Fruit fly (Drosophila melanogaster) whole organism, wandering third instar larva: ENCODE results near the gene CG11710.

Source experiments
- CrebA ChIP-seq: fragments of 200-800 bp; sonication (Bioruptor generic); optimal IDR thresholded peaks from 2 replicates; lab custom pipeline; 2016; ENCODE audit warnings: missing biosample characterization, mild to moderate bottlenecking, missing genetic modification characterization, borderline replicate concordance
- Mio ChIP-seq: sonication (Bioruptor generic); optimal IDR thresholded peaks from 2 replicates; lab custom pipeline; 2016; ENCODE audit warnings: missing biosample characterization, missing genetic modification characterization
- h ChIP-seq: fragments of 200-800 bp; sonication (Bioruptor generic); optimal IDR thresholded peaks from 3 replicates; lab custom pipeline; 2016; ENCODE audit warnings: missing biosample characterization, mild to moderate bottlenecking, missing genetic modification characterization
- pan ChIP-seq: fragments of >200 bp; optimal IDR thresholded peaks from 2 replicates; lab custom pipeline; 2017

dm6 chrX:20419313-20419712 lies 10.2 kb downstream of the CG11710 start, which contains the start of gene Obp19d:
- TF ChIP-seq pan (lab: Kevin White, UChicago) (no peak), Mio (GFP tag; lab: Kevin White, UChicago) (no peak), h (GFP tag; lab: Kevin White, UChicago) (no peak), CrebA (GFP tag; lab: Kevin White, UChicago) (no peak)
